Fruit fly (Drosophila melanogaster): ENCODE measurements around the gene CG43679.

Gene CG43679

dm6 chr3L:15094589-15095288 lies 43.5 kb upstream of the CG43679 start, which contains the start of the genes sstn, Plp and GlyRS:
Gene sstn (minus strand): TSS chr3L:15094719.
Gene Plp (minus strand): TSS chr3L:15094724.
Gene GlyRS (plus strand): TSS chr3L:15095142.
- peak; percentile 28 for TF ChIP-seq Ets96B (tag; optimal IDR thresholded peaks at IDR 0.05)
- no peak for TF ChIP-seq CG6808 (GFP tag; optimal IDR thresholded peaks at IDR 0.05)
- peak; percentile 28 for TF ChIP-seq CG8632 (GFP tag; optimal IDR thresholded peaks at IDR 0.05)
- TF ChIP-seq net (GFP tag; optimal IDR thresholded peaks at IDR 0.05): peak; percentile 11
- TF ChIP-seq CG6792 (GFP tag; optimal IDR thresholded peaks at IDR 0.05): peak; percentile 17
- TF ChIP-seq CG15336 (GFP tag; IDR thresholded peaks at IDR 0.05): 0 out of 2 replicates have a peak, but pooled peaks have one; percentile 23
- TF ChIP-seq Eip93F (GFP tag; optimal IDR thresholded peaks at IDR 0.05): peak; percentile 19
- TF ChIP-seq Met (GFP tag; optimal IDR thresholded peaks at IDR 0.05): peak; percentile 18
- TF ChIP-seq dsx (GFP tag; optimal IDR thresholded peaks at IDR 0.05; ENCODE audit: poor library complexity, severe bottlenecking): peak; percentile 41
- TF ChIP-seq achi (GFP tag; optimal IDR thresholded peaks at IDR 0.05): peak; percentile 33
- TF ChIP-seq Sox15 (GFP tag; optimal IDR thresholded peaks at IDR 0.05): no peak
- TF ChIP-seq CG3032 (tag; optimal IDR thresholded peaks at IDR 0.05): peak; percentile 33
- TF ChIP-seq fd85E (GFP tag; optimal IDR thresholded peaks at IDR 0.05): no peak
- TF ChIP-seq spab (GFP tag; optimal IDR thresholded peaks at IDR 0.05): no peak
- TF ChIP-seq svp (GFP tag): peak; percentile 60
- no peak for TF ChIP-seq CG8319 (GFP tag; optimal IDR thresholded peaks at IDR 0.05)
- TF ChIP-seq CG16779 (tag; optimal IDR thresholded peaks at IDR 0.05): peak; percentile 0
- peak; percentile 24 for TF ChIP-seq vri (GFP tag; optimal IDR thresholded peaks at IDR 0.05)
- no peak for TF ChIP-seq CG10669 (GFP tag; optimal IDR thresholded peaks at IDR 0.05)
- peak; percentile 0 for TF ChIP-seq lz (GFP tag; optimal IDR thresholded peaks at IDR 0.05)
- peak; percentile 36 for TF ChIP-seq acj6 (GFP tag; optimal IDR thresholded peaks at IDR 0.05)
- peak; percentile 29 for TF ChIP-seq pdm3 (GFP tag; optimal IDR thresholded peaks at IDR 0.05)
- peak in 1 of 2 experiments; percentile 33 for TF ChIP-seq ss (GFP tag; optimal IDR thresholded peaks at IDR 0.05)
- TF ChIP-seq CG9139 (GFP tag; optimal IDR thresholded peaks at IDR 0.05): no peak
- TF ChIP-seq Eip75B (GFP tag; optimal IDR thresholded peaks at IDR 0.05): peak; percentile 12
- no peak for TF ChIP-seq Hr4 (GFP tag; optimal IDR thresholded peaks at IDR 0.05)
- TF ChIP-seq esn (GFP tag; optimal IDR thresholded peaks at IDR 0.05): peak; percentile 20
- TF ChIP-seq fd59A (GFP tag; optimal IDR thresholded peaks at IDR 0.05): peak; percentile 17
- peak; percentile 26 for TF ChIP-seq CG34406 (GFP tag; optimal IDR thresholded peaks at IDR 0.05)
- peak; percentile 33 for TF ChIP-seq Blimp-1 (GFP tag; optimal IDR thresholded peaks at IDR 0.05)
- TF ChIP-seq CG10631 (GFP tag; optimal IDR thresholded peaks at IDR 0.05): peak; percentile 55
- TF ChIP-seq salr (GFP tag; optimal IDR thresholded peaks at IDR 0.05): peak in 1 of 2 experiments; percentile 19
- TF ChIP-seq OdsH (GFP tag; optimal IDR thresholded peaks at IDR 0.05): peak; percentile 41
- TF ChIP-seq Eip78C (GFP tag): peak; percentile 57
- TF ChIP-seq CG32006 (GFP tag; optimal IDR thresholded peaks at IDR 0.05): peak; percentile 45
- TF ChIP-seq CG3919 (GFP tag; optimal IDR thresholded peaks at IDR 0.05): peak; percentile 18

DNA sequence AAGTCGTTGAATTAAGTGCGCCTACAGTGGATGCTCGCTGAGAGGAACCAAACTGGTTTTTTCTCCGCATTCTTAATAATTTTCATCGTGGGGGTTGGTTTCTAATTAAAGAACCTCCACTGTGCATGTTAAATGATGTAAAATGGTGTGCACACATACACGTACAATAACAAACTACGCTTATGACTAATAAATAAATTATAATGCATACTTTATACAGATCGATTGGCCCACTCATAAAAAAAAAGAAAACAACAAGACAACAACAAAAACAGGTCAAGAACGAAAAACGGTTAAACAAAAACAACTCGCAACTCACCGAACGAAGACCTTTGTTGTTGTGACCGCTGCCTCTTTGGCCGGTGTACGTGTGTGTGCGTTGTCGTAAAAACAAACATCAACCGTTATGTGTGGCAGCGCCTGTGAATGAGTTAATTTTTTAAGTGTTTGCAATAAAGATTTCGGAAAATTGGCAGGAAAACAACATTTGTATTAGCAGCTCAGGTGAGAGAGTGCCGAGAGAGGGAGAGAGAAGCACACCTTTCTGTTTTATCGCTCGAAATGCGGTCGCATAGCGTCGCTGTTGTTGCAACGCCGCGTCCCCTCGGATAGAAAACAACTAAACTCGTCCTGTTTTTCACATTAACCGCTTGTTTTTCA lies 42.8 kb upstream of the CG43679 start:
- TF ChIP-seq CG16779 (tag; optimal IDR thresholded peaks at IDR 0.05) (no peak), topi (GFP tag; optimal IDR thresholded peaks at IDR 0.05) (peak; percentile 44), CG6163 (GFP tag; IDR thresholded peaks at IDR 0.05) (no peak), fkh (GFP tag; optimal IDR thresholded peaks at IDR 0.05) (peak; percentile 66), vri (GFP tag; optimal IDR thresholded peaks at IDR 0.05) (peak; percentile 77), Gug (GFP tag; IDR thresholded peaks at IDR 0.05) (no peak), OdsH (GFP tag; optimal IDR thresholded peaks at IDR 0.05) (peak; percentile 14), CG7368 (GFP tag; optimal IDR thresholded peaks at IDR 0.05) (no peak), spab (GFP tag; optimal IDR thresholded peaks at IDR 0.05) (no peak), fd85E (GFP tag; optimal IDR thresholded peaks at IDR 0.05) (no peak), CG3919 (GFP tag; optimal IDR thresholded peaks at IDR 0.05) (no peak), Ets96B (tag; optimal IDR thresholded peaks at IDR 0.05) (no peak), CG15336 (GFP tag; IDR thresholded peaks at IDR 0.05) (peak; percentile 44; the same call in 1 of the 2 replicates), fd59A (GFP tag; optimal IDR thresholded peaks at IDR 0.05) (no peak), Eip75B (GFP tag; optimal IDR thresholded peaks at IDR 0.05) (peak; percentile 15), Hr39 (GFP tag; optimal IDR thresholded peaks at IDR 0.05) (peak; percentile 20), achi (GFP tag; optimal IDR thresholded peaks at IDR 0.05) (no peak), eg (GFP tag; IDR thresholded peaks at IDR 0.05) (peak; percentile 48; the same call in 1 of the 3 replicates), dsx (GFP tag; optimal IDR thresholded peaks at IDR 0.05; ENCODE audit: poor library complexity, severe bottlenecking) (no peak), CG8319 (GFP tag; optimal IDR thresholded peaks at IDR 0.05) (no peak), CG6808 (GFP tag; optimal IDR thresholded peaks at IDR 0.05) (peak; percentile 32), CG32006 (GFP tag; optimal IDR thresholded peaks at IDR 0.05) (no peak), cyc (GFP tag; optimal IDR thresholded peaks at IDR 0.05) (peak; percentile 29), Sox15 (GFP tag; optimal IDR thresholded peaks at IDR 0.05) (no peak), CG4318 (GFP tag; optimal IDR thresholded peaks at IDR 0.05) (no peak), net (GFP tag; optimal IDR thresholded peaks at IDR 0.05) (no peak)

Data from whole organism, prepupa.